Worm (Caenorhabditis elegans) whole organism, L2 larva: ENCODE data around the gene zipt-2.2.

Experiments used
- C34F6.9 ChIP-seq: fragments of 150-350 bp; optimal IDR thresholded peaks from 2 replicates; lab custom pipeline; 2014; ENCODE audit warnings: missing biosample characterization, missing genetic modification characterization
- F13H6.1 ChIP-seq: sonication (generic microtip); optimal IDR thresholded peaks from 2 replicates; lab custom pipeline; 2016; ENCODE audit warnings: missing genetic modification characterization, missing compliant biosample characterization
- R02D3.7 ChIP-seq: fragments of 150-350 bp; optimal IDR thresholded peaks from 2 replicates; lab custom pipeline; 2014; ENCODE audit warnings: missing biosample characterization, missing genetic modification characterization
- Y55F3AM.14 ChIP-seq: fragments of 200-800 bp; sonication (Bioruptor generic); optimal IDR thresholded peaks from 2 replicates; lab custom pipeline; 2018; ENCODE audit warnings: mild to moderate bottlenecking, missing genetic modification characterization, missing compliant biosample characterization
- alr-1 ChIP-seq: fragments of 150-350 bp; optimal IDR thresholded peaks from 2 replicates; lab custom pipeline; 2014; ENCODE audit warnings: missing biosample characterization, missing genetic modification characterization
- aly-2 ChIP-seq: fragments of 150-350 bp; optimal IDR thresholded peaks from 2 replicates; lab custom pipeline; 2014; ENCODE audit warnings: missing biosample characterization, missing genetic modification characterization
- ama-1 ChIP-seq: fragments of 150-350 bp; optimal IDR thresholded peaks from 2 replicates; lab custom pipeline; 2018; ENCODE audit warnings: inconsistent platforms
- blmp-1 ChIP-seq: sonication (generic microtip); optimal IDR thresholded peaks from 2 replicates; lab custom pipeline; 2017; ENCODE audit warnings: missing genetic modification characterization, mild to moderate bottlenecking, missing compliant biosample characterization, antibody characterized with exemption, moderate library complexity; ENCODE audit not compliant: insufficient read depth
- ceh-82 ChIP-seq: fragments of 150-350 bp; optimal IDR thresholded peaks from 2 replicates; lab custom pipeline; 2014; ENCODE audit warnings: missing biosample characterization, missing genetic modification characterization
- crh-2 ChIP-seq: sonication (generic microtip); optimal IDR thresholded peaks from 2 replicates; lab custom pipeline; 2017; ENCODE audit warnings: missing biosample characterization, missing genetic modification characterization
- dmd-4 ChIP-seq: sonication (generic microtip); optimal IDR thresholded peaks from 2 replicates; lab custom pipeline; 2017; ENCODE audit warnings: missing biosample characterization, missing genetic modification characterization
- egl-27 ChIP-seq: sonication (generic microtip); optimal IDR thresholded peaks from 3 replicates; lab custom pipeline; 2017; ENCODE audit warnings: missing biosample characterization, missing genetic modification reagents, missing genetic modification characterization
- elt-1 ChIP-seq: fragments of 150-350 bp; optimal IDR thresholded peaks from 2 replicates; lab custom pipeline; 2014; ENCODE audit warnings: missing biosample characterization, missing genetic modification characterization
- gmeb-1 ChIP-seq: fragments of 150-350 bp; optimal IDR thresholded peaks from 2 replicates; lab custom pipeline; 2014; ENCODE audit warnings: missing biosample characterization, missing genetic modification characterization
- lin-11 ChIP-seq: fragments of 150-350 bp; sonication (generic microtip); optimal IDR thresholded peaks from 2 replicates; lab custom pipeline; 2014; ENCODE audit warnings: missing biosample characterization, missing genetic modification characterization, inconsistent platforms, mixed read lengths
- lin-39 ChIP-seq: fragments of 150-350 bp; optimal IDR thresholded peaks from 2 replicates; lab custom pipeline; 2014; ENCODE audit warnings: missing biosample characterization, missing genetic modification reagents, missing genetic modification characterization
- mbf-1 ChIP-seq: sonication (generic microtip); optimal IDR thresholded peaks from 2 replicates; lab custom pipeline; 2017; ENCODE audit warnings: missing biosample characterization, missing genetic modification characterization
- mdl-1 ChIP-seq, 2 experiments: fragments of 150-350 bp in 1 of 2; sonication (generic microtip) in 1 of 2; optimal IDR thresholded peaks; 2 replicates each; lab custom pipeline; 2017; ENCODE audit warnings: missing biosample characterization in 2 of 2, missing genetic modification characterization in 2 of 2
- nhr-10 ChIP-seq: sonication (generic microtip); optimal IDR thresholded peaks from 2 replicates; lab custom pipeline; 2017; ENCODE audit warnings: missing biosample characterization, missing genetic modification characterization
- nhr-11 ChIP-seq: fragments of 150-350 bp; optimal IDR thresholded peaks from 2 replicates; lab custom pipeline; 2014; ENCODE audit warnings: missing biosample characterization, missing genetic modification characterization
- nhr-12 ChIP-seq: fragments of 150-350 bp; optimal IDR thresholded peaks from 2 replicates; lab custom pipeline; 2014; ENCODE audit warnings: missing biosample characterization, missing genetic modification characterization
- nhr-21 ChIP-seq: fragments of 150-350 bp; optimal IDR thresholded peaks from 2 replicates; lab custom pipeline; 2014; ENCODE audit warnings: missing biosample characterization, missing genetic modification characterization
- nhr-23 ChIP-seq: fragments of 150-350 bp; optimal IDR thresholded peaks from 2 replicates; lab custom pipeline; 2014; ENCODE audit warnings: missing biosample characterization, missing genetic modification reagents, missing genetic modification characterization
- nhr-237 ChIP-seq: fragments of 150-350 bp; optimal IDR thresholded peaks from 2 replicates; lab custom pipeline; 2014; ENCODE audit warnings: missing biosample characterization, missing genetic modification characterization
- nhr-25 ChIP-seq: fragments of 150-350 bp; sonication (generic microtip); optimal IDR thresholded peaks from 3 replicates; lab custom pipeline; 2014; ENCODE audit warnings: missing biosample characterization, missing genetic modification characterization
- nhr-6 ChIP-seq: fragments of 150-350 bp; optimal IDR thresholded peaks from 2 replicates; lab custom pipeline; 2014; ENCODE audit warnings: missing biosample characterization, missing genetic modification characterization
- nhr-77 ChIP-seq: fragments of 150-350 bp; optimal IDR thresholded peaks from 2 replicates; lab custom pipeline; 2014; ENCODE audit warnings: missing biosample characterization, missing genetic modification characterization
- skn-1 ChIP-seq: sonication (generic microtip); optimal IDR thresholded peaks from 2 replicates; lab custom pipeline; 2017; ENCODE audit warnings: missing biosample characterization, missing genetic modification characterization
- snpc-4 ChIP-seq: fragments of 150-350 bp; optimal IDR thresholded peaks from 2 replicates; lab custom pipeline; 2014; ENCODE audit warnings: missing biosample characterization, missing genetic modification characterization
- unc-39 ChIP-seq: fragments of 150-350 bp; optimal IDR thresholded peaks from 2 replicates; lab custom pipeline; 2014; ENCODE audit warnings: missing biosample characterization, missing genetic modification characterization
- unc-55 ChIP-seq: fragments of 150-350 bp; sonication (generic microtip); optimal IDR thresholded peaks from 3 replicates; lab custom pipeline; 2014; ENCODE audit warnings: missing biosample characterization, missing genetic modification reagents, missing genetic modification characterization
- unc-62 ChIP-seq: fragments of 150-350 bp; optimal IDR thresholded peaks from 2 replicates; lab custom pipeline; 2014; ENCODE audit warnings: missing biosample characterization, missing genetic modification reagents, missing genetic modification characterization
- zag-1 ChIP-seq: fragments of 150-350 bp; optimal IDR thresholded peaks from 2 replicates; lab custom pipeline; 2014; ENCODE audit warnings: missing biosample characterization, missing genetic modification characterization
- ztf-11 ChIP-seq: sonication (generic microtip); optimal IDR thresholded peaks from 2 replicates; lab custom pipeline; 2017; ENCODE audit warnings: missing biosample characterization, missing genetic modification characterization
- ztf-4 ChIP-seq: fragments of 150-350 bp; optimal IDR thresholded peaks from 2 replicates; lab custom pipeline; 2014; ENCODE audit warnings: missing biosample characterization, missing genetic modification characterization

The zipt-2.2 gene

DNA sequence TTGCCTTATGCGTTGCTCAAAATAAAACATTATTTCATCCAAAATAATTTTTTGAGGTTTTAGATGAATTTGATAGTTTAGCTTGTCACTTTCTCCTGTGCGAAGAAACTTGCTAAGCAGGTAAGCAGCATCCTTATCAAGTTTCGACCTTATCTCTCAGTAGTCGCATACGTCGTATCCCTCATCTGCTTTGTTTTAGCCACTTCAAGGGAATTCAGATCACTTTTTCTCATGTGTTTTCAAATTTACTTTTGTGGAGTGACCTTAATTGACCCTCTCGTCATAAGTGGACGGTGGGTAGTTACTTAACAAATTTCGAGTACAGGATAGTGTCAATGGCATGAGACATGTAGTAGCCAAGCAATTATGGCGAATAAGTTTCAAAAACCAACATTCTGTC is 1.5 kb upstream of the zipt-2.2 start:
- TF ChIP-seq nhr-11, result peak; percentile 24
- TF ChIP-seq nhr-25 (tag; lab: Kevin White, UChicago), result peak; percentile 22
- TF ChIP-seq elt-1 (tag; lab: Kevin White, UChicago), result no peak
- no peak for TF ChIP-seq snpc-4 (tag; lab: Kevin White, UChicago)
- TF ChIP-seq nhr-21 (tag; lab: Kevin White, UChicago), result peak; percentile 47
- TF ChIP-seq ama-1 (lab: Kevin White, UChicago), result peak; percentile 8
- TF ChIP-seq, all 48 proteins: peak for 4

DNA sequence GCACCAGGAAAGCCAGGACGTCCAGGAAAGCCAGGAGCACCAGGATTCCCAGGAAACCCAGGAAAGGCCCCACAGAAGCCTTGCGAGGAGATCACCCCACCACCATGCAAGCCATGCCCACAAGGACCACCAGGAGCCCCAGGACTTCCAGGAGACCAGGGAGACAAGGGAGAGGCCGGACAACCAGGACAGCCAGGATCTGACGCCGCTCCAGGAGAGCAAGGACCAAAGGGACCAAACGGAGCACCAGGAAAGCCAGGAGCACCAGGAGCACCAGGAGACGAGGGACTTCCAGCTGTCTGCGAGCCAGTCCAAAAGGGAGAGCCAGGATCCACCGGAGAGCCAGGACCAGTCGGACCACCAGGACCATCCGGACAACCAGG is 851 bp upstream of the zipt-2.2 start:
- TF ChIP-seq nhr-10 (tag; lab: Kevin White, UChicago) (no peak), aly-2 (tag; lab: Kevin White, UChicago) (no peak)

DNA sequence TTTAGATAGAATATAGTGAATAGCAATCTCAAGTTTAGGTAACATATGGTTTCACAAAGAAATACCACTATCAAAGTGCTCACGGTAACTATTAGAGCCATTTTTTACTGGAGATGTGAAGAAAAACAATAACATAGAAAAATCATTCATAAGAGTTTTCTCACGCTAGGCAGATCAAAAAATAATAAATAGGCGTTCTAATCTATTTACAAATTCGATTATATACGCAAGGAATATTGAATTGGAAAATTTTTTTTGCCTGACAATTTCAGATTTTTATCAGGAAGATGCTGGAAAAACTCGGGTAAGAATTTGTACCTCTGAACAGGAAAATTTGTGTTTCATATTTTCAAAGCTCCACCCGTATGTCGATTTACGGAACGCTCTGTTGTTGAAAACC is 7.2 kb downstream of the zipt-2.2 start, which contains the start of gene srbc-70:
srbc-70 (minus strand) TSS at position 101 of the 400 bp plus-strand sequence.
- TF ChIP-seq nhr-12 (tag; lab: Kevin White, UChicago) (no peak), lin-11 (tag; lab: Kevin White, UChicago) (no peak), Y55F3AM.14 (no peak), ztf-11 (no peak), snpc-4 (tag; lab: Kevin White, UChicago) (no peak), nhr-77 (tag; lab: Kevin White, UChicago) (no peak), unc-55 (no peak), egl-27 (tag; lab: Kevin White, UChicago) (no peak), nhr-10 (tag; lab: Kevin White, UChicago) (no peak), alr-1 (tag; lab: Kevin White, UChicago) (no peak), nhr-11 (no peak), nhr-23 (tag; lab: Kevin White, UChicago) (no peak), nhr-237 (no peak), mdl-1 (tag; optimal IDR thresholded peaks at IDR 0.05; lab: Kevin White, UChicago) (no peak), gmeb-1 (no peak)

DNA sequence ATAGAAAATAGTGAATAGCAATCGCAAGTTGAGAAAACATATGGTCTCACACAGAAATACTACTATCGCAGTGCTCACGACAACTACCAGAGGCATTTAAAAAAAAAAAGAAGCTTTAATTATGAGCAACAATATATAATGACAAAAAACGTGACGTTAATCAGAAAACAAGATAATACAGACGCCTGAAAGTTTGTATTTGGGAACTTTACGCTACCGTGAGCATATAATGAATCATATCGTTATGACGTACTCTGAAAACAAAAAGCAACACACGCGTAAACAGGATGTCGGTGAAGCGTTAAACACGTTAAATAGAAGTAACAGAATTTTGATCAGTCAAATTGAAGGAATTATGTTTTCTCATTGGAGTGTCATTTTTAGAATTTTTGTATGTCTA is 9.3 kb downstream of the zipt-2.2 start, which contains the start of gene srbc-71:
srbc-71 (minus strand) TSS at position 101 of the 400 bp plus-strand sequence.
- no peak for TF ChIP-seq alr-1 (tag; lab: Kevin White, UChicago)
- no peak for TF ChIP-seq zag-1

DNA sequence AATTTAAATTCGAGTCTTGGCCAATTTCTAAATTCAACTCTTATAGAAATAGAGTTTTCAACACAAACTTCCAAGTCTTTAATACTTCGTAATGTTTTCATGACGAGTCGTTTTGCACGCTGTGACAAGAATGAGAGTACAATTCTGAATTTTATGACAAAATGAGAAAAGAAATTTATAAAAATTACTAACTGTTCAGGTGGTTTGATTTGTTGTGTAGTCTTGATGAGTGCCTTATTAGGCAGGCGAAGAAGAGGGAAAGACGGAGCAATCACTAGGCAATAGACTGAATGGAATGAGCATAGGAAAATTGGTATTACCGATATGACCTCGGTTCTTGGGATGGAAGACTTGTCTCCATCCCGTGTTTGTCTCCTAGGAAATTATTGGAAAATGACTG is 15.2 kb downstream of the zipt-2.2 start, which contains the start of gene F30B5.11:
F30B5.11 (minus strand) TSS at position 101 of the 400 bp plus-strand sequence.
- TF ChIP-seq R02D3.7, result no peak
- no peak for TF ChIP-seq F13H6.1
- no peak for TF ChIP-seq nhr-21 (tag; lab: Kevin White, UChicago)
- no peak for TF ChIP-seq elt-1 (tag; lab: Kevin White, UChicago)
- TF ChIP-seq mbf-1 (tag; lab: Kevin White, UChicago), result no peak
- TF ChIP-seq dmd-4 (tag; lab: Kevin White, UChicago), result no peak
- TF ChIP-seq ztf-11, result no peak
- no peak for TF ChIP-seq blmp-1 (tag; lab: Kevin White, UChicago)
- no peak for TF ChIP-seq nhr-237
- no peak for TF ChIP-seq egl-27 (tag; lab: Kevin White, UChicago)
- no peak for TF ChIP-seq nhr-10 (tag; lab: Kevin White, UChicago)
- TF ChIP-seq lin-11 (tag; lab: Kevin White, UChicago), result no peak
- TF ChIP-seq nhr-12 (tag; lab: Kevin White, UChicago), result no peak
- TF ChIP-seq unc-55, result no peak
- no peak for TF ChIP-seq C34F6.9
- no peak for TF ChIP-seq ama-1 (lab: Kevin White, UChicago)
- TF ChIP-seq ztf-4 (tag; lab: Kevin White, UChicago), result no peak
- TF ChIP-seq nhr-11, result no peak
- TF ChIP-seq snpc-4 (tag; lab: Kevin White, UChicago), result no peak
- TF ChIP-seq unc-39 (tag; lab: Kevin White, UChicago), result no peak

DNA sequence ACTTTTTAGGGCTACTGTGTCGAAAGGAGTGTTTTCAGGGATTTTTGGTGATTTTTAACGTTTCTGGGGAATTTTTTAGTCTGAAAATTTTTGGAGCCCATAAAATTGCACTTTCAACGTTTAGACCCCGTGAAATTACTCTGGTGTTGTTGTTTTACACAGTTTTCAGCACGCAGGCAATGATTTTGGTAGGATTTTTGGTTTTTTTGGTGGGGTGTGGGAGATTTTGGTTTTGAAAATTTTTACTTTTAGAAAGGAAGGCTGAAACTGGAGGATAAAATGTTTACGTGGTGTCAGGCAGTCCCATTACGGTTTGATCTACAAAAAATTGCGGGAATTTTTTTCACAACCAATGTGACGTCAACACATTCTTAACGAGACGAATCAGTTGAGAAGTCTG is 16.9 kb downstream of the zipt-2.2 start:
- TF ChIP-seq blmp-1 (tag; lab: Kevin White, UChicago), result no peak
- TF ChIP-seq nhr-6 (tag; lab: Kevin White, UChicago), result no peak
- TF ChIP-seq lin-11 (tag; lab: Kevin White, UChicago), result no peak
- no peak for TF ChIP-seq nhr-77 (tag; lab: Kevin White, UChicago)
- no peak for TF ChIP-seq crh-2 (tag; lab: Kevin White, UChicago)
- no peak for TF ChIP-seq nhr-12 (tag; lab: Kevin White, UChicago)
- TF ChIP-seq skn-1 (tag; lab: Kevin White, UChicago), result no peak
- no peak for TF ChIP-seq unc-62
- no peak for TF ChIP-seq ceh-82 (tag; lab: Kevin White, UChicago)
- no peak for TF ChIP-seq C34F6.9
- TF ChIP-seq unc-55, result no peak
- TF ChIP-seq lin-39, result no peak
- TF ChIP-seq ztf-11, result no peak
